Worm (Caenorhabditis elegans) whole organism, mixed stage, embryonic: Measurements from ENCODE around the gene cls-2.

Experiments used
- M03D4.4 ChIP-seq: sonication (generic microtip); optimal IDR thresholded peaks from 2 replicates; lab custom pipeline; 2017; ENCODE audit warnings: mild to moderate bottlenecking, missing genetic modification characterization, missing compliant biosample characterization
- ceh-39 ChIP-seq: fragments of 150-350 bp; optimal IDR thresholded peaks from 2 replicates; lab custom pipeline; 2014; ENCODE audit warnings: missing biosample characterization, missing genetic modification characterization
- ceh-43 ChIP-seq: fragments of 200-800 bp; sonication (Bioruptor generic); optimal IDR thresholded peaks from 2 replicates; lab custom pipeline; 2018; ENCODE audit warnings: mild to moderate bottlenecking, missing genetic modification characterization, moderate library complexity, missing compliant biosample characterization
- ceh-83 ChIP-seq: fragments of 200-800 bp; sonication (Bioruptor generic); optimal IDR thresholded peaks from 2 replicates; lab custom pipeline; 2018; ENCODE audit warnings: mild to moderate bottlenecking, missing genetic modification characterization, missing compliant biosample characterization
- cnd-1 ChIP-seq: fragments of 200-800 bp; sonication (Bioruptor generic); optimal IDR thresholded peaks from 2 replicates; lab custom pipeline; 2018; ENCODE audit warnings: mild to moderate bottlenecking, missing genetic modification characterization, missing compliant biosample characterization
- drap-1 ChIP-seq: fragments of 200-800 bp; sonication (Bioruptor generic); optimal IDR thresholded peaks from 3 replicates; lab custom pipeline; 2018; ENCODE audit warnings: mild to moderate bottlenecking, missing genetic modification characterization, missing compliant biosample characterization
- elt-3 ChIP-seq: fragments of 150-350 bp; optimal IDR thresholded peaks from 2 replicates; lab custom pipeline; 2014; ENCODE audit warnings: missing biosample characterization, missing genetic modification characterization
- ham-2 ChIP-seq: fragments of 200-800 bp; sonication (Bioruptor generic); optimal IDR thresholded peaks from 2 replicates; lab custom pipeline; 2018; ENCODE audit warnings: mild to moderate bottlenecking, missing genetic modification characterization, missing compliant biosample characterization
- hlh-1 ChIP-seq: fragments of 150-350 bp; optimal IDR thresholded peaks from 2 replicates; lab custom pipeline; 2014; ENCODE audit warnings: missing biosample characterization, missing genetic modification reagents, missing genetic modification characterization
- lin-13 ChIP-seq: fragments of 150-350 bp; optimal IDR thresholded peaks from 2 replicates; lab custom pipeline; 2014; ENCODE audit warnings: missing biosample characterization, missing genetic modification characterization
- lin-32 ChIP-seq: fragments of 200-800 bp; sonication (Bioruptor generic); optimal IDR thresholded peaks from 2 replicates; lab custom pipeline; 2018; ENCODE audit warnings: mild to moderate bottlenecking, missing genetic modification characterization, missing compliant biosample characterization
- lsy-2 ChIP-seq: fragments of 150-350 bp; optimal IDR thresholded peaks from 2 replicates; lab custom pipeline; 2014; ENCODE audit warnings: missing biosample characterization, missing genetic modification characterization
- mep-1 ChIP-seq: fragments of 150-350 bp; optimal IDR thresholded peaks from 2 replicates; lab custom pipeline; 2017; ENCODE audit warnings: missing biosample characterization, missing genetic modification reagents, missing genetic modification characterization, inconsistent platforms
- mls-2 ChIP-seq: sonication (generic microtip); optimal IDR thresholded peaks from 2 replicates; lab custom pipeline; 2016; ENCODE audit warnings: mild to moderate bottlenecking, missing genetic modification characterization, moderate library complexity, missing compliant biosample characterization
- nhr-12 ChIP-seq: fragments of 150-350 bp; optimal IDR thresholded peaks from 2 replicates; lab custom pipeline; 2014; ENCODE audit warnings: missing biosample characterization, missing genetic modification characterization
- nhr-2 ChIP-seq: fragments of 150-350 bp; optimal IDR thresholded peaks from 2 replicates; lab custom pipeline; 2014; ENCODE audit warnings: missing biosample characterization, missing genetic modification characterization
- nhr-237 ChIP-seq: fragments of 150-350 bp; optimal IDR thresholded peaks from 2 replicates; lab custom pipeline; 2014; ENCODE audit warnings: missing biosample characterization, missing genetic modification characterization
- nhr-28 ChIP-seq: fragments of 150-350 bp; optimal IDR thresholded peaks from 2 replicates; lab custom pipeline; 2014; ENCODE audit warnings: missing biosample characterization, missing genetic modification characterization
- nhr-76 ChIP-seq: sonication (generic microtip); optimal IDR thresholded peaks from 2 replicates; lab custom pipeline; 2017; ENCODE audit warnings: missing biosample characterization, missing genetic modification characterization
- pha-4 ChIP-seq: fragments of 150-350 bp; optimal IDR thresholded peaks from 2 replicates; lab custom pipeline; 2018; ENCODE audit warnings: missing biosample characterization, missing genetic modification reagents, missing genetic modification characterization
- sem-2 ChIP-seq: fragments of 200-800 bp; sonication (Bioruptor generic); optimal IDR thresholded peaks from 2 replicates; lab custom pipeline; 2018; ENCODE audit warnings: mild to moderate bottlenecking, missing genetic modification characterization, missing compliant biosample characterization
- tbx-8 ChIP-seq: fragments of 200-800 bp; sonication (Bioruptor generic); optimal IDR thresholded peaks from 2 replicates; lab custom pipeline; 2018; ENCODE audit warnings: mild to moderate bottlenecking, missing genetic modification characterization, moderate library complexity, missing compliant biosample characterization
- unc-39 ChIP-seq: fragments of 150-350 bp; optimal IDR thresholded peaks from 2 replicates; lab custom pipeline; 2014; ENCODE audit warnings: missing biosample characterization, missing genetic modification characterization
- unc-62 ChIP-seq: fragments of 150-350 bp; optimal IDR thresholded peaks from 2 replicates; lab custom pipeline; 2014; ENCODE audit warnings: missing biosample characterization, missing genetic modification reagents, missing genetic modification characterization
- zip-8 ChIP-seq: fragments of 150-350 bp; optimal IDR thresholded peaks from 2 replicates; lab custom pipeline; 2014; ENCODE audit warnings: missing biosample characterization, missing genetic modification characterization
- ztf-11 ChIP-seq: fragments of 150-350 bp; optimal IDR thresholded peaks from 2 replicates; lab custom pipeline; 2014; ENCODE audit warnings: missing biosample characterization, missing genetic modification characterization

Gene cls-2

DNA sequence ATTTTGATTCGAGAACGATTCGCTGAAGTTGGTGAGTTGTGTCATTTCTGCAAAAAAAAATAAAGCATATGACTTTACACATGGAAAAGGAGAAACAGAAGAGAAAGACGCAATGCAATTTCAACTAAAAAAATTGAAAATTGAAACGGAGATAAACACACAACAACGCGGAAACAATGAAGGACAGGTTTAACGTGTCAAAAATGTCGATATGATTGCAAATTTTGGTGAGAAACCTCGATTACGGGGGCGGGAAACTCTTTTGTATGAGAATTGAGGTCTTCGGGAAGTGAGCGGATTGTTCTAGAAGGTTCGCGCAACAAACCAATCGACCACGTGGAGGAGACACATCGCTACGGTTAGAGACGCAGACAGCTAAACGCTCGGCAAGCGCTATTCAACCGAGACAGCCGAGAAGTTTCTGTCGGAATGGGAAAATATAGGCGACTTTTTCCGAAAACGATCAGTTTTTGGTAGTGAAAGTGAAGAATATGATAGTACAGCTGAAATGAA, 1.1 kb upstream of the cls-2 start, which contains the start of gene R107.5 (continued):
- peak; percentile 89 for TF ChIP-seq lin-13 (tag; lab: Kevin White, UChicago)
- peak; percentile 1 for TF ChIP-seq sem-2 (GFP tag; lab: Kevin White, UChicago)
- peak; percentile 56 for TF ChIP-seq drap-1 (GFP tag; lab: Kevin White, UChicago)

DNA sequence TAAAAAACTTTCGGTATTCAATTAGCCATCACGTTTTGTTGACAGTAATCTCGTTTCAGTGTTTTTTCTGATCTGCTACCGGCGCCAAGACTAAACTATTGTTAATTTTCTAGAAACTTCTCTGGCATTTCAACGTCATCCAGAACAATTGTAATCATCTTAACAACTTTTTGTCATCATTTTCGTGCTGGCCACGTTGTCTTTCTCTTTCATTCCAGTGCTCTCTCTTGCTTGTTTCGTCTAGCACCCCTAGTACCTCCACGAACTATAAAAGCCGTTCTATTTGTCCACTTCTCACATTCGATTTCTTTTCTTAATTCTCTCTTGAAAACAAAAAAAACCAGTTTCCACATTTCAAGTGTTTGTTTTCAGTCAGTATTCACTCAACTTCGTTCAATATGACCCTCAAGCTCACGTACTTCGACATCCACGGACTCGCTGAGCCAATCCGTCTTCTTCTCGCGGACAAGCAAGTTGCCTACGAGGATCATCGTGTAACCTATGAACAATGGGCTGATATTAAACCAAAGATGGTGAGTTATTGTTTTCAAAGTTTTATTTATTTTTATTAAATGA, 4.2 kb downstream of the cls-2 start, which contains the start of gene gst-1:
Gene gst-1 (plus strand): TSS at position 373 of the 576 bp plus-strand sequence.
- no peak for TF ChIP-seq hlh-1
- TF ChIP-seq mep-1 (tag; lab: Kevin White, UChicago), result no peak
- TF ChIP-seq pha-4 (tag; lab: Kevin White, UChicago), result no peak
- no peak for TF ChIP-seq drap-1 (GFP tag; lab: Kevin White, UChicago)
- TF ChIP-seq unc-39 (tag; lab: Kevin White, UChicago), result no peak

DNA sequence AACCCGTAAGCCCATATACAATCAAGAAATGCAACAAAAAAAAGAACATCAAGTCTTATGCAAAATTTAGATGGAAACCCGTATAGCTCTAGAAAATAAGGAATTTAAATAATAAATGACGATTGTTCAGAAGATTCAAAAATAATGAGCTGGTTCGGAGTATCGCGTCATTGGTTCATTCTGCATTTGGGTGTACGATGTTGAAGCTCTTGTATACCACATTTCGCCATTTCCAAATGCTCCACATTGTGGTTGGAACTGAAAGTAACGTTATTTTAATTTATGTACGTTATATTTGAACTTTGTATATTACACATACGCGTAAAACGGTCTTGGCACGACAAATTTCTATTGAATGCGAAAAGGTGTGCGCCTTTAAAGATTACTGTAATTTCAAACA, 5.4 kb downstream of the cls-2 start:
- TF ChIP-seq cnd-1 (tag; lab: Kevin White, UChicago) (no peak), ceh-43 (no peak), mls-2 (tag; lab: Kevin White, UChicago) (no peak), M03D4.4 (tag; lab: Kevin White, UChicago) (no peak), unc-62 (GFP tag; lab: Kevin White, UChicago) (no peak), nhr-28 (tag; lab: Kevin White, UChicago) (no peak), sem-2 (GFP tag; lab: Kevin White, UChicago) (no peak), lin-13 (tag; lab: Kevin White, UChicago) (no peak), unc-39 (tag; lab: Kevin White, UChicago) (no peak), hlh-1 (no peak), ceh-39 (tag; lab: Kevin White, UChicago) (no peak), lsy-2 (tag; lab: Kevin White, UChicago) (no peak), nhr-12 (tag; lab: Kevin White, UChicago) (no peak), ham-2 (GFP tag; lab: Kevin White, UChicago) (no peak), nhr-76 (tag; lab: Kevin White, UChicago) (no peak), ceh-83 (GFP tag; lab: Kevin White, UChicago) (no peak), tbx-8 (no peak)
- TF ChIP-seq, all 35 proteins: peak for 0

DNA sequence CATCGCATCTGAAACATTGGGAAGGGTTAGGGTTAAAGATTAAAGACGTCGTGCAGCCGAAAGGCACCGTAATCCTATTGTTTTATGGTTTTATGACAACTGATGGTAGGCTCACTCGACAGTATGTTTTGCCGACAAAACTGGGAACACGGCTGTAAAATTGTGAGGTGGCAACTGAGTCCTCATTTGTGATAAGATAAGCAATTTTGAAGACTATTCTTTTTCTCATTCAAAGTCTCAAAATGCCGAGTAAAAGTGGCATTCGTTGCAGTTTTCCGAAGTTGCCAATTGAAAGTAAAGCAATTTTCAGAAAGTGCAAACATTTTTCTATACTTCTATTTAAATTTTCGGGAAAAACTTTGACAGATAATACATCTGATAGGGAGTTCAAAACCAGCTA, 14.9 kb downstream of the cls-2 start:
- TF ChIP-seq unc-62 (GFP tag; lab: Kevin White, UChicago) (no peak), sem-2 (GFP tag; lab: Kevin White, UChicago) (no peak), nhr-76 (tag; lab: Kevin White, UChicago) (no peak), cnd-1 (tag; lab: Kevin White, UChicago) (no peak), nhr-12 (tag; lab: Kevin White, UChicago) (no peak), lin-32 (GFP tag; lab: Kevin White, UChicago) (no peak), lin-13 (tag; lab: Kevin White, UChicago) (no peak)

- no peak for TF ChIP-seq elt-3
These were observed 16.5 kb downstream of the cls-2 start, which contains the start of gene lin-12 for ce11 chrIII:9071372-9071771. TSS of gene lin-12 (minus strand) at chrIII:9071472.

- no peak for TF ChIP-seq ztf-11 (tag; lab: Kevin White, UChicago)
- TF ChIP-seq zip-8, result no peak
- TF ChIP-seq M03D4.4 (tag; lab: Kevin White, UChicago), result no peak
- TF ChIP-seq unc-62 (GFP tag; lab: Kevin White, UChicago), result peak; percentile 13
- TF ChIP-seq drap-1 (GFP tag; lab: Kevin White, UChicago), result no peak
- TF ChIP-seq nhr-2 (tag; lab: Kevin White, UChicago), result peak; percentile 90
- TF ChIP-seq nhr-237 (tag; lab: Kevin White, UChicago), result no peak
- no peak for TF ChIP-seq elt-3
These were observed 17.9 kb downstream of the cls-2 start for ce11 chrIII:9072704-9073103.

ce11 chrIII:9075539-9075938, 20.7 kb downstream of the cls-2 start, which contains the start of gene F02A9.7:
TSS of gene F02A9.7 (minus strand) at chrIII:9075639.
- TF ChIP-seq lsy-2 (tag; lab: Kevin White, UChicago) (no peak), ceh-39 (tag; lab: Kevin White, UChicago) (no peak), ham-2 (GFP tag; lab: Kevin White, UChicago) (no peak), lin-32 (GFP tag; lab: Kevin White, UChicago) (no peak)
